Fruit fly (Drosophila melanogaster): ENCODE data around the gene Ir62a.

DNA sequence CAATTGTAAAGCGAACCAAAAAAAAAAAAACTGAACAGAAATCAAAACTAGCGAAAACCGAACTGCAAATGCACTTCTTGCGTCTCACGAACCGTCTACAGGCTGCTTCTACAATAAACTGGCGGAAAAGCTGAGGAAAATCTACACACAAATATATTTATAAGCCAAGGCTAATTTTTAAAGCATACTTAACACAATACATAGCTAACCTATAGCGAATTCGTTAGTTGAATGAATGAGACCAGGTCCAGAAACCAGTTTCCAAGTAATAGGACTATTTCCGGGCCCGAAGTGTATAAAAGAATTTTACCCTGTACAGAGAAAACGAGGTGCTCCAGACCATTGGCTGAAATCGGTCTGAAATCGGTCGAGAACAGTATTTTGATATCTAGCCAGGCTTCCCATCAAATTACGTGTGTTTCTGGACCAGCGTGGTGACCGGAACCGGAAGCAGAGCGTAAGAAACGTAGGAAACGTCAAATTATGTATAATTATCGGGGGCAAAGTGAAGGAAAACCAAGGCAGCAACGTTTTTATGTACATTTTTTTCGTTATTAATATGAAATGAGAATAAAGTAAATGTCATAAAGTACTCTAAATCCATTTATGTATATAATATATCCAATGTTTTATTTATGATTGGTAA lies 44.8 kb upstream of the Ir62a start:
- no peak for TF ChIP-seq Sox102F (GFP tag; optimal IDR thresholded peaks at IDR 0.05)
- TF ChIP-seq CG12299 (tag; optimal IDR thresholded peaks at IDR 0.05): no peak
